Fruit fly (Drosophila melanogaster) whole organism, embryonic: Measurements from ENCODE around the gene osk.

Source experiments
- B-H2 ChIP-seq: fragments of 200-800 bp; sonication (Bioruptor generic); optimal IDR thresholded peaks from 2 replicates; lab custom pipeline; 2018; ENCODE audit warnings: missing biosample characterization, mild to moderate bottlenecking, missing genetic modification characterization
- Blimp-1 ChIP-seq: fragments of 200-800 bp; sonication (Bioruptor generic); optimal IDR thresholded peaks from 3 replicates; lab custom pipeline; 2018; ENCODE audit warnings: missing biosample characterization, missing genetic modification characterization, mild to moderate bottlenecking, moderate library complexity, missing genetic modification reagents
- CG10147 ChIP-seq: fragments of 200-800 bp; sonication (Bioruptor generic); optimal IDR thresholded peaks from 2 replicates; lab custom pipeline; 2019; ENCODE audit warnings: missing biosample characterization, mild to moderate bottlenecking, missing genetic modification characterization, moderate library complexity
- CG10267 ChIP-seq: fragments of 200-800 bp; sonication (Bioruptor generic); optimal IDR thresholded peaks from 2 replicates; lab custom pipeline; 2018; ENCODE audit warnings: missing biosample characterization, mild to moderate bottlenecking, missing genetic modification characterization, moderate library complexity
- CG13123 ChIP-seq: fragments of 200-800 bp; sonication (Bioruptor generic); optimal IDR thresholded peaks from 2 replicates; lab custom pipeline; 2016; ENCODE audit warnings: missing biosample characterization, missing genetic modification characterization
- CG13424 ChIP-seq: fragments of 200-800 bp; sonication (Bioruptor generic); optimal IDR thresholded peaks from 2 replicates; lab custom pipeline; 2019; ENCODE audit warnings: missing biosample characterization, mild to moderate bottlenecking, missing genetic modification characterization, moderate library complexity
- CG15514 ChIP-seq: fragments of 200-800 bp; sonication (Bioruptor generic); optimal IDR thresholded peaks from 3 replicates; lab custom pipeline; 2017; ENCODE audit warnings: missing biosample characterization, missing genetic modification characterization, mild to moderate bottlenecking, moderate library complexity, missing genetic modification reagents
- CG15696 ChIP-seq: fragments of 200-800 bp; sonication (Bioruptor generic); optimal IDR thresholded peaks from 2 replicates; lab custom pipeline; 2019; ENCODE audit warnings: missing biosample characterization, mild to moderate bottlenecking, missing genetic modification characterization, moderate library complexity
- CG16779 ChIP-seq: fragments of 200-800 bp; sonication (Bioruptor generic); IDR thresholded peaks from 2 replicates; pipeline ENCODE4 v1.3.6; 2022; ENCODE audit warnings: missing biosample characterization, missing genetic modification characterization
- CG17328 ChIP-seq: fragments of 200-800 bp; sonication (Bioruptor generic); IDR thresholded peaks from 2 replicates; pipeline ENCODE4 v1.3.6; 2022; ENCODE audit warnings: missing biosample characterization, missing genetic modification characterization
- CG1792 ChIP-seq: fragments of 200-800 bp; sonication (Bioruptor generic); optimal IDR thresholded peaks from 2 replicates; lab custom pipeline; 2016; ENCODE audit warnings: missing biosample characterization, missing genetic modification characterization
- CG2199 ChIP-seq: fragments of 200-800 bp; sonication (Bioruptor generic); IDR thresholded peaks from 3 replicates; pipeline ENCODE4 v1.3.6; 2022; ENCODE audit warnings: missing biosample characterization, missing genetic modification characterization
- CG3847 ChIP-seq: fragments of 200-800 bp; sonication (Bioruptor generic); IDR thresholded peaks from 2 replicates; pipeline ENCODE4 v1.3.6; 2022; ENCODE audit warnings: missing biosample characterization, missing genetic modification characterization
- CG6175 ChIP-seq: fragments of 200-800 bp; sonication (Bioruptor generic); IDR thresholded peaks from 3 replicates; pipeline ENCODE4 v1.3.6; 2022; ENCODE audit warnings: missing biosample characterization, missing genetic modification characterization
- CG6272 ChIP-seq: fragments of 200-800 bp; sonication (Bioruptor generic); IDR thresholded peaks from 2 replicates; pipeline ENCODE4 v1.3.6; 2022; ENCODE audit warnings: missing biosample characterization, missing genetic modification characterization
- CG7372 ChIP-seq: fragments of 200-800 bp; sonication (Bioruptor generic); IDR thresholded peaks from 2 replicates; pipeline ENCODE4 v1.3.6; 2022; ENCODE audit warnings: missing biosample characterization, missing genetic modification characterization
- CG8478 ChIP-seq: fragments of >200 bp; optimal IDR thresholded peaks from 2 replicates; lab custom pipeline; 2018
- CG8765 ChIP-seq: fragments of 200-800 bp; sonication (Bioruptor generic); IDR thresholded peaks from 2 replicates; pipeline ENCODE4 v1.3.6; 2022; ENCODE audit warnings: missing biosample characterization, missing genetic modification characterization
- CG8924 ChIP-seq: fragments of 200-800 bp; optimal IDR thresholded peaks from 3 replicates; lab custom pipeline; 2019; ENCODE audit warnings: missing biosample characterization, mild to moderate bottlenecking, missing genetic modification characterization, moderate library complexity
- Dip3 ChIP-seq: fragments of 200-800 bp; sonication (Bioruptor generic); optimal IDR thresholded peaks from 3 replicates; lab custom pipeline; 2016; ENCODE audit warnings: missing biosample characterization, missing genetic modification characterization
- GATAe ChIP-seq: fragments of 200-800 bp; sonication (Bioruptor generic); conservative IDR thresholded peaks from 2 replicates; pipeline ENCODE4 v1.3.6; 2022; ENCODE audit warnings: missing biosample characterization, missing genetic modification characterization
- HHEX ChIP-seq: fragments of 200-800 bp; sonication (Bioruptor generic); optimal IDR thresholded peaks from 3 replicates; lab custom pipeline; 2017; ENCODE audit warnings: missing biosample characterization, mild to moderate bottlenecking, missing genetic modification characterization, missing genetic modification reagents
- HmgZ ChIP-seq: fragments of 200-800 bp; sonication (Bioruptor generic); optimal IDR thresholded peaks from 2 replicates; lab custom pipeline; 2018; ENCODE audit warnings: missing biosample characterization, mild to moderate bottlenecking, missing genetic modification characterization
- Med ChIP-seq: fragments of 200-800 bp; sonication (Bioruptor generic); peaks from one replicate; lab custom pipeline; 2016; ENCODE audit warnings: missing biosample characterization, missing genetic modification characterization, mild to moderate bottlenecking, inconsistent platforms, moderate library complexity
- Meics ChIP-seq: fragments of 200-800 bp; sonication (Bioruptor generic); optimal IDR thresholded peaks from 2 replicates; lab custom pipeline; 2017; ENCODE audit warnings: missing biosample characterization, mild to moderate bottlenecking, missing genetic modification characterization
- Oaz ChIP-seq: fragments of 200-800 bp; sonication (Bioruptor generic); IDR thresholded peaks from 2 replicates; pipeline ENCODE4 v1.3.6; 2022; ENCODE audit warnings: missing biosample characterization, missing genetic modification characterization
- Opbp ChIP-seq: fragments of 200-800 bp; sonication (Bioruptor generic); IDR thresholded peaks from 3 replicates; pipeline ENCODE4 v1.3.6; 2022; ENCODE audit warnings: missing biosample characterization, missing genetic modification characterization; ENCODE audit not compliant: partially characterized antibody
- Sin3A ChIP-seq: fragments of >200 bp; optimal IDR thresholded peaks from 2 replicates; lab custom pipeline; 2018
- YL-1 ChIP-seq: fragments of 200-800 bp; sonication (Bioruptor generic); optimal IDR thresholded peaks from 3 replicates; lab custom pipeline; 2017; ENCODE audit warnings: missing biosample characterization, mild to moderate bottlenecking, missing genetic modification characterization
- cas ChIP-seq: fragments of 200-800 bp; sonication (Bioruptor generic); IDR thresholded peaks from 2 replicates; pipeline ENCODE4 v1.3.6; 2022; ENCODE audit warnings: missing biosample characterization, missing genetic modification characterization
- chn ChIP-seq: fragments of 200-800 bp; sonication (Bioruptor generic); optimal IDR thresholded peaks from 2 replicates; lab custom pipeline; 2016; ENCODE audit warnings: missing biosample characterization, missing genetic modification characterization
- fu2 ChIP-seq: fragments of 200-800 bp; sonication (Bioruptor generic); optimal IDR thresholded peaks from 2 replicates; lab custom pipeline; 2016; ENCODE audit warnings: missing biosample characterization, missing genetic modification characterization
- h ChIP-seq: fragments of >200 bp; optimal IDR thresholded peaks from 2 replicates; lab custom pipeline; 2017
- hb ChIP-seq: fragments of 200-800 bp; sonication (Bioruptor generic); IDR thresholded peaks from 3 replicates; pipeline ENCODE4 v1.3.6; 2022; ENCODE audit warnings: missing biosample characterization, missing genetic modification characterization; ENCODE audit not compliant: partially characterized antibody
- hkb ChIP-seq, 2 experiments: fragments of 200-800 bp in 1 of 2; fragments of >200 bp in 1 of 2; sonication (Bioruptor generic) in 1 of 2; IDR thresholded peaks in 1 of 2; optimal IDR thresholded peaks in 1 of 2; 2 replicates each; pipeline versions ENCODE4 v1.3.6 to Lab custom; 2017 to 2022; ENCODE audit warnings: missing biosample characterization in 1 of 2, missing genetic modification characterization in 1 of 2
- hth ChIP-seq: fragments of >200 bp; optimal IDR thresholded peaks from 2 replicates; lab custom pipeline; 2017; ENCODE audit warnings: inconsistent platforms
- klu ChIP-seq: fragments of 200-800 bp; sonication (Bioruptor generic); IDR thresholded peaks from 2 replicates; pipeline ENCODE4 v1.3.6; 2022; ENCODE audit warnings: missing biosample characterization, missing genetic modification characterization
- nerfin-1 ChIP-seq: fragments of 200-800 bp; sonication (Bioruptor generic); optimal IDR thresholded peaks from 3 replicates; lab custom pipeline; 2019; ENCODE audit warnings: missing biosample characterization, mild to moderate bottlenecking, missing genetic modification characterization, moderate library complexity
- nmo ChIP-seq: fragments of 200-800 bp; sonication (Bioruptor generic); optimal IDR thresholded peaks from 2 replicates; lab custom pipeline; 2018; ENCODE audit warnings: missing biosample characterization, mild to moderate bottlenecking, missing genetic modification characterization, moderate library complexity
- nom ChIP-seq: fragments of 200-800 bp; sonication (Bioruptor generic); optimal IDR thresholded peaks from 2 replicates; lab custom pipeline; 2017; ENCODE audit warnings: missing biosample characterization, missing genetic modification characterization, mild to moderate bottlenecking, moderate library complexity, missing genetic modification reagents
- prd ChIP-seq, 3 experiments: fragments of >200 bp in 2 of 3; fragments of 200-800 bp in 1 of 3; sonication (Bioruptor generic) in 1 of 3; optimal IDR thresholded peaks in 2 of 3; IDR thresholded peaks in 1 of 3; 2 replicates in 2 of 3; 3 replicates in 1 of 3; pipeline versions ENCODE4 v1.3.6 to Lab custom; 2017 to 2022; ENCODE audit warnings: missing biosample characterization in 1 of 3, missing genetic modification characterization in 1 of 3
- ro ChIP-seq: fragments of 200-800 bp; sonication (Bioruptor generic); IDR thresholded peaks from 2 replicates; pipeline ENCODE4 v1.3.6; 2022; ENCODE audit warnings: missing biosample characterization, missing genetic modification characterization
- salm ChIP-seq: fragments of 200-800 bp; sonication (Bioruptor generic); optimal IDR thresholded peaks from 2 replicates; lab custom pipeline; 2018; ENCODE audit warnings: missing biosample characterization, mild to moderate bottlenecking, missing genetic modification characterization
- scrt ChIP-seq: fragments of 200-800 bp; sonication (Bioruptor generic); optimal IDR thresholded peaks from 2 replicates; lab custom pipeline; 2018; ENCODE audit warnings: missing biosample characterization, mild to moderate bottlenecking, missing genetic modification characterization, moderate library complexity
- seq ChIP-seq: fragments of 200-800 bp; sonication (Bioruptor generic); IDR thresholded peaks from 2 replicates; pipeline ENCODE4 v1.3.6; 2022; ENCODE audit warnings: missing biosample characterization, missing genetic modification characterization
- sna ChIP-seq: fragments of 200-800 bp; sonication (Bioruptor generic); IDR thresholded peaks from 2 replicates; pipeline ENCODE4 v1.3.6; 2022; ENCODE audit warnings: missing biosample characterization, missing genetic modification characterization; ENCODE audit not compliant: partially characterized antibody
- trem ChIP-seq: fragments of 200-800 bp; optimal IDR thresholded peaks from 3 replicates; lab custom pipeline; 2019; ENCODE audit warnings: missing biosample characterization, mild to moderate bottlenecking, missing genetic modification characterization, moderate library complexity
- tup ChIP-seq: fragments of 200-800 bp; sonication (Bioruptor generic); optimal IDR thresholded peaks from 2 replicates; lab custom pipeline; 2016; ENCODE audit warnings: missing biosample characterization, mild to moderate bottlenecking, missing genetic modification characterization, moderate library complexity
- zf30C ChIP-seq: fragments of 200-800 bp; sonication (Bioruptor generic); optimal IDR thresholded peaks from 3 replicates; lab custom pipeline; 2018; ENCODE audit warnings: missing biosample characterization, mild to moderate bottlenecking, missing genetic modification characterization

The osk gene

dm6 chr3R:8938494-8939404, 3.8 kb downstream of the osk start, which contains the start of gene ScsbetaA (continued):
- no peak for TF ChIP-seq salm
- peak; percentile 24 for TF ChIP-seq B-H2 (GFP tag; lab: Kevin White, UChicago)
- TF ChIP-seq CG3847 (GFP tag; lab: Robert Waterston, UW) = no peak
- no peak for TF ChIP-seq CG8924 (tag; lab: Kevin White, UChicago)
- TF ChIP-seq Dip3 (GFP tag; lab: Kevin White, UChicago) = peak; percentile 1
- TF ChIP-seq hkb (optimal IDR thresholded peaks at IDR 0.05; lab: Kevin White, UChicago) = no peak
- no peak for TF ChIP-seq hkb (GFP tag; IDR thresholded peaks at IDR 0.05; lab: Robert Waterston, UW)
- TF ChIP-seq CG15514 (GFP tag; lab: Kevin White, UChicago) = peak; percentile 97
- no peak for TF ChIP-seq cas (GFP tag; lab: Robert Waterston, UW)
- TF ChIP-seq CG17328 (GFP tag; lab: Robert Waterston, UW) = no peak
- peak; percentile 36 for TF ChIP-seq trem (tag; lab: Kevin White, UChicago)
- no peak for TF ChIP-seq CG13424
- no peak for TF ChIP-seq CG8765
- no peak for TF ChIP-seq CG1792 (GFP tag; lab: Kevin White, UChicago)
- no peak for TF ChIP-seq chn (GFP tag; lab: Kevin White, UChicago)
- TF ChIP-seq Blimp-1 (GFP tag; lab: Kevin White, UChicago) = peak; percentile 57
- TF ChIP-seq CG2199 = no peak
- peak; percentile 65; the same call in 1 of the 2 replicates for TF ChIP-seq sna (GFP tag; lab: Robert Waterston, UW)
- TF ChIP-seq zf30C (GFP tag; lab: Kevin White, UChicago) = no peak
- TF ChIP-seq CG8478 (lab: Kevin White, UChicago) = no peak
- no peak for TF ChIP-seq CG10147 (GFP tag; lab: Kevin White, UChicago)
- TF ChIP-seq CG15696 = no peak
- TF ChIP-seq Sin3A (lab: Kevin White, UChicago) = no peak
- peak; percentile 39 for TF ChIP-seq scrt (GFP tag; lab: Kevin White, UChicago)
- peak; percentile 42; the same call in 1 of the 2 replicates for TF ChIP-seq GATAe (GFP tag; lab: Robert Waterston, UW)
- no peak for TF ChIP-seq prd (optimal IDR thresholded peaks at IDR 0.05; lab: Kevin White, UChicago)
- no peak for TF ChIP-seq prd (GFP tag; IDR thresholded peaks at IDR 0.05; lab: Robert Waterston, UW)
- peak; percentile 67 for TF ChIP-seq YL-1
- no peak for TF ChIP-seq ro (GFP tag; lab: Robert Waterston, UW)
- no peak for TF ChIP-seq CG13123 (GFP tag; lab: Kevin White, UChicago)
- TF ChIP-seq nmo (GFP tag; lab: Kevin White, UChicago) = peak; percentile 30
- peak; percentile 42; the same call in 1 of the 2 replicates for TF ChIP-seq CG6272
- TF ChIP-seq klu (GFP tag; lab: Robert Waterston, UW) = no peak
- TF ChIP-seq Opbp (GFP tag; lab: Robert Waterston, UW) = peak; percentile 85
- no peak for TF ChIP-seq CG6175 (GFP tag; lab: Robert Waterston, UW)
- TF ChIP-seq Med (GFP tag; lab: Kevin White, UChicago) = peak; percentile 75
- TF ChIP-seq CG7372 (GFP tag; lab: Robert Waterston, UW) = no peak
- no peak for TF ChIP-seq tup
- no peak for TF ChIP-seq CG16779 (GFP tag; lab: Robert Waterston, UW)
- peak; percentile 76; the same call in 2 of the 3 replicates for TF ChIP-seq hb (GFP tag; lab: Robert Waterston, UW)
- no peak for TF ChIP-seq fu2
- TF ChIP-seq Oaz = no peak
- TF ChIP-seq nom (GFP tag; lab: Kevin White, UChicago) = peak; percentile 34
- no peak for TF ChIP-seq seq (GFP tag; lab: Robert Waterston, UW)
- peak; percentile 15 for TF ChIP-seq CG10267 (tag; lab: Kevin White, UChicago)
- no peak for TF ChIP-seq hth
- TF ChIP-seq HmgZ (tag; lab: Kevin White, UChicago) = peak; percentile 71
- no peak for TF ChIP-seq HHEX
- TF ChIP-seq h (lab: Kevin White, UChicago) = no peak
- no peak for TF ChIP-seq Meics (GFP tag; lab: Kevin White, UChicago)
- TF ChIP-seq nerfin-1 = no peak
